Worm (Caenorhabditis elegans): ENCODE measurements around the gene Y47A7.2.

Y47A7.2 gene

DNA sequence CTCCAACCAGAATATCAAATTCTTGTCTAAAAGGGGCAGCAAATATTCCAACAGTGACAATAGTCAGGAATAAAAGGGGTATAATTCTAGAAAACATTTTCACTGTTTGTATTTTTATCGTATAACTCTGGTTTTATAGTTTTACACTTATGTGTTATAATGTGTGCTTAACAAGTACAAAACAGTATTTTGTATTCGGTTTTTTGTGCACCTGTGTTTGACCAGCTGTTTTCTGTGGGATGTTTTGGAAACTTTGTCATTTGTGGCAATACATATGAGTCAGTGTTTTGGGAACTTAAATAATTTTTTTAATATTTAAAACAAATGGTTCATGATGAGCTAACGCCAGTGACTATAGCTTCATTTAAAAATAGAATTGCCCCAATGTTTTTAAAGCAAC is 51.7 kb downstream of the Y47A7.2 start, which contains the start of gene F14F9.6:
TSS of gene F14F9.6 (minus strand) at position 101 of the 400 bp plus-strand sequence.
- TF ChIP-seq lin-13 (tag; optimal IDR thresholded peaks at IDR 0.05): no peak
- no peak for TF ChIP-seq lin-32 (GFP tag; optimal IDR thresholded peaks at IDR 0.05)
- no peak for TF ChIP-seq ceh-43 (GFP tag; optimal IDR thresholded peaks at IDR 0.05)
- no peak for TF ChIP-seq zip-8 (tag; optimal IDR thresholded peaks at IDR 0.05)
